Fruit fly (Drosophila melanogaster) whole organism, pupa: ENCODE data around the gene Tango5.

Experiments
- CG10348 ChIP-seq: fragments of 200-800 bp; sonication (Bioruptor generic); IDR thresholded peaks from 2 replicates; pipeline ENCODE4 v1.3.6; 2022; ENCODE audit warnings: missing biosample characterization, missing genetic modification characterization
- CG12605 ChIP-seq: fragments of 200-800 bp; sonication (Bioruptor generic); IDR thresholded peaks from 2 replicates; pipeline ENCODE4 v1.3.6; 2022; ENCODE audit warnings: missing biosample characterization, missing genetic modification characterization
- CG13204 ChIP-seq: fragments of 200-800 bp; sonication (Bioruptor generic); optimal IDR thresholded peaks from 2 replicates; lab custom pipeline; 2018; ENCODE audit warnings: missing biosample characterization, mild to moderate bottlenecking, missing genetic modification characterization, moderate library complexity
- CG14655 ChIP-seq: fragments of 200-800 bp; sonication (Bioruptor generic); optimal IDR thresholded peaks from 3 replicates; lab custom pipeline; 2017; ENCODE audit warnings: mild to moderate bottlenecking, missing biosample characterization, missing genetic modification reagents, missing genetic modification characterization
- CG15710 ChIP-seq: fragments of 200-800 bp; sonication (Bioruptor generic); optimal IDR thresholded peaks from 2 replicates; lab custom pipeline; 2018; ENCODE audit warnings: missing biosample characterization, mild to moderate bottlenecking, missing genetic modification characterization, moderate library complexity
- CG17806 ChIP-seq: fragments of 200-800 bp; sonication (Bioruptor generic); optimal IDR thresholded peaks from 2 replicates; lab custom pipeline; 2018; ENCODE audit warnings: missing biosample characterization, mild to moderate bottlenecking, missing genetic modification characterization, moderate library complexity
- CG32121 ChIP-seq: fragments of 200-800 bp; sonication (Bioruptor generic); IDR thresholded peaks from 2 replicates; pipeline ENCODE4 v1.3.6; 2022; ENCODE audit warnings: missing biosample characterization, missing genetic modification characterization
- CG34367 ChIP-seq: fragments of 200-800 bp; sonication (Bioruptor generic); optimal IDR thresholded peaks from 2 replicates; lab custom pipeline; 2018; ENCODE audit warnings: missing biosample characterization, mild to moderate bottlenecking, missing genetic modification characterization
- CG4496 ChIP-seq: fragments of 200-800 bp; sonication (Bioruptor generic); IDR thresholded peaks from 3 replicates; pipeline ENCODE4 v1.3.6; 2022; ENCODE audit warnings: missing biosample characterization, missing genetic modification characterization
- CG8159 ChIP-seq: fragments of 200-800 bp; sonication (Bioruptor generic); optimal IDR thresholded peaks from 3 replicates; lab custom pipeline; 2018; ENCODE audit warnings: missing biosample characterization, mild to moderate bottlenecking, missing genetic modification characterization, moderate library complexity
- CG8301 ChIP-seq: fragments of 200-800 bp; sonication (Bioruptor generic); optimal IDR thresholded peaks from 2 replicates; lab custom pipeline; 2018; ENCODE audit warnings: missing biosample characterization, mild to moderate bottlenecking, missing genetic modification characterization
- CG9948 ChIP-seq: fragments of 200-800 bp; sonication (Bioruptor generic); optimal IDR thresholded peaks from 2 replicates; lab custom pipeline; 2018; ENCODE audit warnings: missing biosample characterization, mild to moderate bottlenecking, missing genetic modification characterization, moderate library complexity
- D1 ChIP-seq: fragments of 200-800 bp; sonication (Bioruptor generic); optimal IDR thresholded peaks from 2 replicates; lab custom pipeline; 2018; ENCODE audit warnings: missing biosample characterization, mild to moderate bottlenecking, missing genetic modification characterization, moderate library complexity
- EcR ChIP-seq: fragments of 200-800 bp; sonication (Bioruptor generic); optimal IDR thresholded peaks from 3 replicates; lab custom pipeline; 2019; ENCODE audit warnings: missing biosample characterization, missing genetic modification characterization, mild to moderate bottlenecking, moderate library complexity, missing genetic modification reagents
- Ets98B ChIP-seq: fragments of 200-800 bp; sonication (Bioruptor generic); IDR thresholded peaks from 2 replicates; pipeline ENCODE4 v1.3.6; 2022; ENCODE audit warnings: missing biosample characterization, missing genetic modification characterization
- Pif1A ChIP-seq: fragments of 200-800 bp; sonication (Bioruptor generic); optimal IDR thresholded peaks from 3 replicates; lab custom pipeline; 2016; ENCODE audit warnings: missing biosample characterization, missing genetic modification characterization
- Pif1B ChIP-seq: fragments of 200-800 bp; sonication (Bioruptor generic); optimal IDR thresholded peaks from 3 replicates; lab custom pipeline; 2016; ENCODE audit warnings: missing biosample characterization, missing genetic modification characterization
- Snoo ChIP-seq: fragments of 200-800 bp; sonication (Bioruptor generic); optimal IDR thresholded peaks from 3 replicates; lab custom pipeline; 2017; ENCODE audit warnings: missing biosample characterization, mild to moderate bottlenecking, missing genetic modification characterization, inconsistent platforms
- fd96Ca ChIP-seq: fragments of 200-800 bp; sonication (Bioruptor generic); IDR thresholded peaks from 3 replicates; pipeline ENCODE4 v1.3.6; 2022; ENCODE audit warnings: missing biosample characterization, missing genetic modification characterization
- gl ChIP-seq: fragments of 200-800 bp; sonication (Bioruptor generic); optimal IDR thresholded peaks from 2 replicates; lab custom pipeline; 2018; ENCODE audit warnings: missing biosample characterization, mild to moderate bottlenecking, missing genetic modification characterization
- rn ChIP-seq: fragments of 200-800 bp; sonication (Bioruptor generic); IDR thresholded peaks from 2 replicates; pipeline ENCODE4 v1.3.6; 2022; ENCODE audit warnings: missing biosample characterization, missing genetic modification characterization

Tango5 gene

DNA sequence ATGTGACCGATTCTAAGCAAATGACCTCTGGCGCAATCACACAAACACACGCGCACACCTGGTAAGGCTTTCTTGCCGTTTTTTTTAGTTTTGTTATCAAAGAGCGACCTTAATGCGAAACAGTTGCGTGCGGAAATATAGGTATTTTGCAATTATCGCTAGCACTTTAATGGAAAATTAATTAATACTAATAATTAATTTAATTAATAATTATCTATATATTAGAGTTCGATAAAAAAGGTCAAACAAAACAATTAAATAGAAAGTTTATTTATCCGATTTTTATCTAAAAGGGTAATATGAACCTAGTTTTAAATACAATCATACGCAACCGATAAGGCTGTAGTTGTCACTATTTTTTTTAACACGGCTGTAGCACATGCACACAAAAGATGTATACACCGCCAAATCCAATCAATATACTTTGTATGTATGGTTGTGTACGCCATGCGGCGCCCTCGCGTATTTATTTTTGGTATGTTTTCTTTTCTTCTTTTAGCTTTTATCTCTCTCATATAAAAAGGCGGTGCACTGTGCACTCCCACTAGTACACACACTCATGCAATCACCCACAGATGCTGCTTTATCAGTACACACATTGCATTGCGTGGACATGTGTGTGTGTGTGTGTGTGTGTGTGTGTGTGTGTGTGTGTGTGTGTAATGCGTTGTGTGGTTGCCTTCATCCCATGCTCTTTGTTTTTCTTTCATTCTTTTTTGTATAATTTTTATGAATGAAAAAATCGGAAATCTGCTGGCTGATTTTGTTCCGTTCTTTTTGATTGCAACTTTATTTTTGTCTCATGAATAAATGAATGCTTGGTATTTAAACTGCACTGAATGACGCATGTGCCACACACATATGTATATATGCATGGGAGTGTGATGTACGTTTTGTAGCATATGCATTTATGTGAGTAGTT lies 38.5 kb upstream of the Tango5 start:
- TF ChIP-seq CG17806 (tag; lab: Kevin White, UChicago): peak; percentile 55
- 0 out of 2 replicates have a peak, but pooled peaks have one; percentile 7 for TF ChIP-seq Ets98B (GFP tag; lab: Robert Waterston, UW)
- no peak for TF ChIP-seq rn (GFP tag; lab: Robert Waterston, UW)
- peak; percentile 16; the same call in 1 of the 2 replicates for TF ChIP-seq CG12605 (GFP tag; lab: Robert Waterston, UW)
- TF ChIP-seq gl (tag; lab: Kevin White, UChicago): no peak
- peak; percentile 38 for TF ChIP-seq EcR (GFP tag; lab: Kevin White, UChicago)
- TF ChIP-seq CG8301 (tag; lab: Kevin White, UChicago): peak; percentile 26
- peak; percentile 67 for TF ChIP-seq CG15710 (tag; lab: Kevin White, UChicago)
- TF ChIP-seq CG34367 (tag; lab: Kevin White, UChicago): peak; percentile 47
- TF ChIP-seq Snoo (tag; lab: Kevin White, UChicago): peak; percentile 41
- peak; percentile 78 for TF ChIP-seq CG8159
- peak; percentile 73 for TF ChIP-seq CG14655 (GFP tag; lab: Kevin White, UChicago)
- TF ChIP-seq CG9948 (tag; lab: Kevin White, UChicago): peak; percentile 72
- no peak for TF ChIP-seq CG13204 (GFP tag; lab: Kevin White, UChicago)
- TF ChIP-seq Pif1A (GFP tag; lab: Kevin White, UChicago): no peak
- TF ChIP-seq CG4496 (GFP tag; lab: Robert Waterston, UW): peak; percentile 72
- peak; percentile 73 for TF ChIP-seq fd96Ca
- TF ChIP-seq CG32121 (GFP tag; lab: Robert Waterston, UW): no peak; the same call in 1 of the 2 replicates

dm6 chrX:10801827-10802456 lies 37.7 kb upstream of the Tango5 start:
- peak; percentile 17; the same call in 1 of the 2 replicates for TF ChIP-seq CG32121 (GFP tag; lab: Robert Waterston, UW)
- TF ChIP-seq CG34367 (tag; lab: Kevin White, UChicago): no peak
- no peak for TF ChIP-seq Pif1A (GFP tag; lab: Kevin White, UChicago)
- TF ChIP-seq CG9948 (tag; lab: Kevin White, UChicago): no peak
- peak; percentile 95 for TF ChIP-seq EcR (GFP tag; lab: Kevin White, UChicago)
- 0 out of 3 replicates have a peak, but pooled peaks have one; percentile 54 for TF ChIP-seq fd96Ca
- TF ChIP-seq Ets98B (GFP tag; lab: Robert Waterston, UW): no peak
- TF ChIP-seq Snoo (tag; lab: Kevin White, UChicago): no peak
- TF ChIP-seq CG4496 (GFP tag; lab: Robert Waterston, UW): peak; percentile 21; the same call in 2 of the 3 replicates
- TF ChIP-seq, all 21 proteins: peak for 4

DNA sequence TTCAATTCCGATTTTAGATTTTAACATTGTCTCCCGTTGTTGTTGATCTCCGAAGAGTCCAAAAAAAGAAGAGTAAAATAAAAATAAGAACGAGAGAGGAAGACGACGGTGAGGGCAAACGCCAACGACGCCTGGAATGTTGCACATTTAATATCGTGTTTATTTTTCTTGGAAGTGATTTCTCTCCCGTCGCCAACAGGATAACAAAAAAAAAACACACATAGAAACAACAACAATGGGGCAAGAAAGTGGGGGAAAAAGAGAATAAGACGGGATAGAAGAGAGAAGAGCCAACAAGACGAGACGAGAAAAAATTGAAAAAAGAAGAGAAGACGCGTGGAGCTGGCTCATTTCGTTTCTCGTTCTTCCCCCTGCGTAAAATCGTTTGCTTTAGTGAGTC lies 36.8 kb upstream of the Tango5 start:
- TF ChIP-seq fd96Ca (peak; percentile 41; the same call in 1 of the 3 replicates), gl (tag; lab: Kevin White, UChicago) (no peak), CG12605 (GFP tag; lab: Robert Waterston, UW) (peak; percentile 56; the same call in 1 of the 2 replicates), Pif1B (GFP tag; lab: Kevin White, UChicago) (peak; percentile 26), CG4496 (GFP tag; lab: Robert Waterston, UW) (no peak)

dm6 chrX:10789279-10789678 lies 25.1 kb upstream of the Tango5 start:
- TF ChIP-seq CG34367 (tag; lab: Kevin White, UChicago): no peak
- no peak for TF ChIP-seq rn (GFP tag; lab: Robert Waterston, UW)
- no peak for TF ChIP-seq CG12605 (GFP tag; lab: Robert Waterston, UW)
- no peak for TF ChIP-seq EcR (GFP tag; lab: Kevin White, UChicago)
- TF ChIP-seq D1 (tag; lab: Kevin White, UChicago): peak; percentile 53
- no peak for TF ChIP-seq Pif1B (GFP tag; lab: Kevin White, UChicago)
- no peak for TF ChIP-seq CG14655 (GFP tag; lab: Kevin White, UChicago)
- no peak for TF ChIP-seq CG15710 (tag; lab: Kevin White, UChicago)

- TF ChIP-seq Pif1B (GFP tag; lab: Kevin White, UChicago) (no peak), CG4496 (GFP tag; lab: Robert Waterston, UW) (no peak), rn (GFP tag; lab: Robert Waterston, UW) (no peak), CG34367 (tag; lab: Kevin White, UChicago) (no peak), Pif1A (GFP tag; lab: Kevin White, UChicago) (no peak), CG10348 (GFP tag; lab: Robert Waterston, UW) (no peak), CG14655 (GFP tag; lab: Kevin White, UChicago) (no peak), CG8159 (no peak), EcR (GFP tag; lab: Kevin White, UChicago) (no peak), CG32121 (GFP tag; lab: Robert Waterston, UW) (no peak)
These were observed 23.1 kb upstream of the Tango5 start for dm6 chrX:10787352-10787751.
